Worm (Caenorhabditis elegans): ENCODE measurements around the gene T23F2.3.

- TF ChIP-seq W03F9.2 (tag; optimal IDR thresholded peaks at IDR 0.05) (no peak), dao-5 (tag; optimal IDR thresholded peaks at IDR 0.05) (no peak), him-1 (tag; optimal IDR thresholded peaks at IDR 0.05) (no peak)
These were observed at the start of gene T23F2.3 for ce11 chrX:5512227-5512626.
